Worm (Caenorhabditis elegans) whole organism, L1 larva: ENCODE measurements around the gene spv-1.
A peak's percentile ranks its signal among the peaks of the same experiment; 100 is the strongest.

ENCODE experiments used
- elt-3 ChIP-seq, 6 experiments: fragments of 150-350 bp in 1 of 6; sonication (generic microtip); optimal IDR thresholded peaks; 2 replicates each; lab custom pipeline; 2017 to 2018; ENCODE audit warnings: missing biosample characterization in 6 of 6, missing genetic modification characterization in 6 of 6, inconsistent platforms in 1 of 6
- nhr-28 ChIP-seq: fragments of 150-350 bp; optimal IDR thresholded peaks from 2 replicates; lab custom pipeline; 2014; ENCODE audit warnings: missing biosample characterization, missing genetic modification characterization
- unc-62 ChIP-seq: fragments of 150-350 bp; optimal IDR thresholded peaks from 2 replicates; lab custom pipeline; 2014; ENCODE audit warnings: missing biosample characterization, missing genetic modification reagents, missing genetic modification characterization

DNA sequence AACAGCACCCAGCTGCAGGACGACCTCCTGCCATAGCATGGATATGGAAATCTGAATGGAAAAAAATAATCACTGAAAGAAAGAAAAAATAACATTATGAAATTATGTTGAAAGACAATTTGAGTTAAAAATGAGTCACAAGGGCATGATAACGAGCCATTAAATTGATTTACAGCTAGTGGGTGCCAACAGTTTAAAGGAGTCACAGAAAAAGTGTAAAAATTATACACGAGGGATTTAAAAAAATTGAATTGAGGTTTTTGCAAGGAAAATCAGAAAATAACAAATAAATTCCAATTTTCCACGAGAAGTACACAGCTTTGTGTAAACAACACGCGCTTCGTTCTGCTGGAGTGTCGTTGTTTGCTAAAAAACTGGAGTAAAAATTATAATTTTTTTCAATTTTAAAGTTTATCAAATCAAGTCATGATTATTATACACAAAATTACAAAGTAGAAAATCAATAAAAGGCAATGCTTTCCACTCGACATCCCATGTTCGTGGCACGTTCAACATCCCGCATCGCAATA is 54.6 kb downstream of the spv-1 start, which contains the start of gene T01H3.3:
- TF ChIP-seq elt-3 (tag; optimal IDR thresholded peaks at IDR 0.05; lab: Kevin White, UChicago) (peak in 2 of 6 experiments; percentile 12 to 43), nhr-28 (tag; lab: Kevin White, UChicago) (no peak), unc-62 (GFP tag; lab: Kevin White, UChicago) (no peak)
